Fruit fly (Drosophila melanogaster): ENCODE data around the gene hyx.

hyx gene

dm6 chr3R:9053850-9054441 is 15.4 kb downstream of the hyx start:
- TF ChIP-seq rn (GFP tag; IDR thresholded peaks at IDR 0.05) (no peak), CG15710 (tag; optimal IDR thresholded peaks at IDR 0.05) (peak; percentile 64), CG10348 (GFP tag; IDR thresholded peaks at IDR 0.05) (no peak), gl (tag; optimal IDR thresholded peaks at IDR 0.05) (no peak), D1 (tag; optimal IDR thresholded peaks at IDR 0.05) (no peak), Ets98B (GFP tag; IDR thresholded peaks at IDR 0.05) (no peak), Snoo (tag; optimal IDR thresholded peaks at IDR 0.05) (peak; percentile 10), CG8301 (tag; optimal IDR thresholded peaks at IDR 0.05) (peak; percentile 57), CG32121 (GFP tag; IDR thresholded peaks at IDR 0.05) (no peak), Pif1A (GFP tag; optimal IDR thresholded peaks at IDR 0.05) (peak; percentile 53), CG4496 (GFP tag; IDR thresholded peaks at IDR 0.05) (no peak), CG13204 (GFP tag; optimal IDR thresholded peaks at IDR 0.05) (no peak), EcR (GFP tag; optimal IDR thresholded peaks at IDR 0.05) (no peak), CG17806 (tag; optimal IDR thresholded peaks at IDR 0.05) (peak; percentile 16), CG9948 (tag; optimal IDR thresholded peaks at IDR 0.05) (peak; percentile 40), CG34367 (tag; optimal IDR thresholded peaks at IDR 0.05) (peak; percentile 27), fd96Ca (GFP tag; IDR thresholded peaks at IDR 0.05) (no peak), CG12605 (GFP tag; IDR thresholded peaks at IDR 0.05) (no peak), Pif1B (GFP tag; optimal IDR thresholded peaks at IDR 0.05) (peak; percentile 22), CG14655 (GFP tag; optimal IDR thresholded peaks at IDR 0.05) (peak; percentile 69), CG8159 (tag; optimal IDR thresholded peaks at IDR 0.05) (peak; percentile 71)

DNA sequence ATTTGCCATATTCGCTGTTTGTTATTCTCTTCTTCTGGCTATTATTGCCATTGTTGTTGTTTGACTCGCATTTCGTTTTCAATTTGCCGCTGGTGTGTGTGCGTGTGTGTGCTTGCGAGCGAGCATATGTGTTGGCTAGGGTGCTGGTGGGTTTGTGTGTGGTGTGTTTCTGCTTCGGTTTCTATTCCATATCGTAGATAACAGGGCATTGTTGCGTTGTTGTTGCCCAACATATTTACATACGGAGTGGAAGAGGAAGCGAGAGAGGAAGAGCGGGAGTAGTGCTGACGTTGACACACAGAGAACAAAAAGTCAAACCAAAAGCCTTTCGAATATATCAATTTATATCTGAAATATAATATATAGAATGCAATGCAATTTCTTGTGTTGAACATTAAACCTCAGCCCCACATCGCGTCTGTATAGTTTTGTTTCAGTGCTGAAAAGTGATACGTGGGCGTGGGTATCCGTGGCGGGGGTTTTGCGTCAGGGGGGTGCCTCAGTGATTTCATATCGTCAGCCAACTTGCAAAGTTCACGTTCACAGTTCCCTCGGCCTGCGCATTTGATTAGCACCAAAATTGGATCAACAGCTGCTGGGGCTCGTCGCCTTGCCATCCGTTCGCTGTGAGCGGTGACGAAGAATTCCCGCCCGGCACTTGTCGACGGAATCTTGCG is 16.0 kb downstream of the hyx start:
- TF ChIP-seq rn (GFP tag; IDR thresholded peaks at IDR 0.05) = no peak
- no peak for TF ChIP-seq CG12605 (GFP tag; IDR thresholded peaks at IDR 0.05)
- no peak for TF ChIP-seq gl (tag; optimal IDR thresholded peaks at IDR 0.05)
- TF ChIP-seq CG9948 (tag; optimal IDR thresholded peaks at IDR 0.05) = peak; percentile 59
- TF ChIP-seq Pif1A (GFP tag; optimal IDR thresholded peaks at IDR 0.05) = peak; percentile 65
- TF ChIP-seq Snoo (tag; optimal IDR thresholded peaks at IDR 0.05) = no peak
- peak; percentile 29 for TF ChIP-seq CG34367 (tag; optimal IDR thresholded peaks at IDR 0.05)
- TF ChIP-seq CG8301 (tag; optimal IDR thresholded peaks at IDR 0.05) = peak; percentile 59
- peak; percentile 20 for TF ChIP-seq EcR (GFP tag; optimal IDR thresholded peaks at IDR 0.05)
- no peak for TF ChIP-seq fd96Ca (GFP tag; IDR thresholded peaks at IDR 0.05)
- peak; percentile 77 for TF ChIP-seq CG14655 (GFP tag; optimal IDR thresholded peaks at IDR 0.05)
- no peak for TF ChIP-seq CG32121 (GFP tag; IDR thresholded peaks at IDR 0.05)
- peak; percentile 27 for TF ChIP-seq CG15710 (tag; optimal IDR thresholded peaks at IDR 0.05)
- TF ChIP-seq CG10348 (GFP tag; IDR thresholded peaks at IDR 0.05) = no peak
- TF ChIP-seq CG8159 (tag; optimal IDR thresholded peaks at IDR 0.05) = peak; percentile 18
- TF ChIP-seq Ets98B (GFP tag; IDR thresholded peaks at IDR 0.05) = no peak
- peak; percentile 58 for TF ChIP-seq Pif1B (GFP tag; optimal IDR thresholded peaks at IDR 0.05)
- no peak for TF ChIP-seq CG13204 (GFP tag; optimal IDR thresholded peaks at IDR 0.05)
- TF ChIP-seq D1 (tag; optimal IDR thresholded peaks at IDR 0.05) = no peak
- TF ChIP-seq CG4496 (GFP tag; IDR thresholded peaks at IDR 0.05) = no peak
- TF ChIP-seq CG17806 (tag; optimal IDR thresholded peaks at IDR 0.05) = peak; percentile 49

DNA sequence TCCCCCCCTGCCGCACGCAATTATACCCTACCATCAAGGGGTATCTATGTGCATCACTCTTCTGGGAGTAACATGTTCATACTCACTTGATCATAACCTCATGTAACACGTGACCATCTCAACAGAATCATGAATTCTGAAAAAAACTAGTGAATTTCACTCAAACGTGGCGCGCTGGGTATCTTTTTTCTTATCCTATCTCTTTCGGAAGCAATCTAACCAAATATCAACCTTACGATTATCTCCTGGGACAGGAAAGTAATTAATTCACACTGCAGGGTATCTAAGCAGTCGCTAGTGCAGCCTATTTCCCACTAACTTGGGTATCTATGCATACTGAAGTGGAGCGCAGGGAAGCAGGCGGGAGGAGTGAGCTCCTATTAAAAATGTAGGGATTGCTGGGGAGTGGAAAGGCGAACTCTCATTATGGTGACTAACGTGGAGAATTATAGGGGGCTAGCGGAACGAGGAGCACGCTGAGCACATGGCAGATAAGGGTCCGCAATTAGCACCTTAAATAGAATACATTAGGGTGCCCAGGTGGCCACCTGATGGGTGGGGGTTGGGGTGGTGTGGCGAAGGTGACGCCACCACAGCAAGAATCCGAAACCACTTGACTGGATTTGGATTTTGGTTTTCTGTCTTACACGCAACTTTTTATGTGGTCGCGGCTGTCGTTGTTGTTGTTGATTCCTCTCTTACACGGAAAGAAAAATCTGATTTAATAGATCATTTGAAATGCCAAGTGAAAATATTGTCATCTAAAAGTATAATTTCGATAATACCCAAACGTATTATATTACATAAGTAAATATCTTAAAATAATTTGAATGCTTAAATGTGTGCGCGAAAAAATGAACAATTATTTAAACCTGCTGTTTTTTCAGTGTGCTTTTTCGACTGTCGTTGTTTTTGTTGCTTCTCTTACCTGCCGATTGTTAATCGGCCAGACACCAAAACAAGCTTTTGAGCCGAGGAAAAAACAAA is 16.9 kb downstream of the hyx start:
- TF ChIP-seq CG13204 (GFP tag; optimal IDR thresholded peaks at IDR 0.05) (peak; percentile 1), Ets98B (GFP tag; IDR thresholded peaks at IDR 0.05) (no peak), CG4496 (GFP tag; IDR thresholded peaks at IDR 0.05) (no peak), D1 (tag; optimal IDR thresholded peaks at IDR 0.05) (peak; percentile 41), CG15710 (tag; optimal IDR thresholded peaks at IDR 0.05) (peak; percentile 87), CG17806 (tag; optimal IDR thresholded peaks at IDR 0.05) (peak; percentile 91), rn (GFP tag; IDR thresholded peaks at IDR 0.05) (no peak), CG10348 (GFP tag; IDR thresholded peaks at IDR 0.05) (no peak), Pif1A (GFP tag; optimal IDR thresholded peaks at IDR 0.05) (peak; percentile 86), Pif1B (GFP tag; optimal IDR thresholded peaks at IDR 0.05) (peak; percentile 82), CG8301 (tag; optimal IDR thresholded peaks at IDR 0.05) (peak; percentile 92), CG34367 (tag; optimal IDR thresholded peaks at IDR 0.05) (peak; percentile 84), CG9948 (tag; optimal IDR thresholded peaks at IDR 0.05) (peak; percentile 91), fd96Ca (GFP tag; IDR thresholded peaks at IDR 0.05) (no peak), CG8159 (tag; optimal IDR thresholded peaks at IDR 0.05) (peak; percentile 94), Snoo (tag; optimal IDR thresholded peaks at IDR 0.05) (peak; percentile 91), CG12605 (GFP tag; IDR thresholded peaks at IDR 0.05) (no peak), CG32121 (GFP tag; IDR thresholded peaks at IDR 0.05) (no peak), EcR (GFP tag; optimal IDR thresholded peaks at IDR 0.05) (no peak), gl (tag; optimal IDR thresholded peaks at IDR 0.05) (peak; percentile 78), CG14655 (GFP tag; optimal IDR thresholded peaks at IDR 0.05) (peak; percentile 92)

DNA sequence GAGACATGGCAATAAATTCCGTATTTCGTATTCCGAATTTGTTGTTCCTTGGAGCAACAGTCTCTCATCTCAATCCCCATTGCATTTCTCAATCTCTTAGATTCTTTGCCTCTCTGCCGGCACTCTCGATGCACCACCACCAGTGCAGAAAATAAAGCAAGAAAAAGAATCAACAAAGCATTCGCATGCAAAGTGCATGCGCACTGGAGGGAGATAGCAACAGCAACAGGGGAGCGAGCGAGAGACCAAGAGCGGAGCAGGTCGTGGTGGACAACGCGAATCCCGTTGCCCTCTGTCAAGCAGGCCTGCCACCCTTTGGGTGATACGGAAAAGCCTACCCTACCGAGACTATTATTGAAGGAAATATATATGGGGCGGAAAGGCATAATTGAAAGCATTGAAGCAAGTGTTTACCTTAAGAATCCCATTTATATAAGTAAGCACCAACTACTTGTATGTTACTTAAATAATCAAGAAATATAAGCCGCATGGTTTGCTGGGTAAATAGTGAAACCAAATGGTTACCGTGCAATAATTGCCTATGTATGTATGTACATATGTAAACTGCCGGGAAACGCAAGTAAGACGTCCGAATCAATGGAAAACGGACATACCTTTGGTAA is 18.0 kb downstream of the hyx start:
- TF ChIP-seq CG9948 (tag; optimal IDR thresholded peaks at IDR 0.05) (no peak), EcR (GFP tag; optimal IDR thresholded peaks at IDR 0.05) (peak; percentile 63), CG14655 (GFP tag; optimal IDR thresholded peaks at IDR 0.05) (peak; percentile 39), Snoo (tag; optimal IDR thresholded peaks at IDR 0.05) (no peak), Ets98B (GFP tag; IDR thresholded peaks at IDR 0.05) (no peak), CG32121 (GFP tag; IDR thresholded peaks at IDR 0.05) (no peak), CG8301 (tag; optimal IDR thresholded peaks at IDR 0.05) (peak; percentile 34), CG12605 (GFP tag; IDR thresholded peaks at IDR 0.05) (no peak), rn (GFP tag; IDR thresholded peaks at IDR 0.05) (no peak), CG13204 (GFP tag; optimal IDR thresholded peaks at IDR 0.05) (peak; percentile 85), D1 (tag; optimal IDR thresholded peaks at IDR 0.05) (no peak), CG4496 (GFP tag; IDR thresholded peaks at IDR 0.05) (no peak), gl (tag; optimal IDR thresholded peaks at IDR 0.05) (peak; percentile 91), Pif1A (GFP tag; optimal IDR thresholded peaks at IDR 0.05) (peak; percentile 26), fd96Ca (GFP tag; IDR thresholded peaks at IDR 0.05) (no peak), CG8159 (tag; optimal IDR thresholded peaks at IDR 0.05) (peak; percentile 49), CG15710 (tag; optimal IDR thresholded peaks at IDR 0.05) (peak; percentile 62), CG10348 (GFP tag; IDR thresholded peaks at IDR 0.05) (no peak), CG34367 (tag; optimal IDR thresholded peaks at IDR 0.05) (peak; percentile 62), Pif1B (GFP tag; optimal IDR thresholded peaks at IDR 0.05) (peak; percentile 27), CG17806 (tag; optimal IDR thresholded peaks at IDR 0.05) (peak; percentile 41)

Data from whole organism, pupa.